Worm (Caenorhabditis elegans): ENCODE measurements around the gene C16C4.18.

ce11 chrII:1899934-1900333 is 38.8 kb upstream of the C16C4.18 start, which contains the start of gene math-24:
- no peak for TF ChIP-seq ztf-6 (GFP tag; IDR thresholded peaks at IDR 0.05)
- no peak for TF ChIP-seq ama-1 (optimal IDR thresholded peaks at IDR 0.05)
- no peak for TF ChIP-seq ama-1 (GFP tag; optimal IDR thresholded peaks at IDR 0.05)
- no peak for TF ChIP-seq dpl-1 (GFP tag; optimal IDR thresholded peaks at IDR 0.05)
- TF ChIP-seq B0035.1 (tag; optimal IDR thresholded peaks at IDR 0.05), result no peak
- no peak for TF ChIP-seq snpc-1.1 (tag; optimal IDR thresholded peaks at IDR 0.05; ENCODE audit: insufficient read depth)
- TF ChIP-seq F57C9.4 (tag; optimal IDR thresholded peaks at IDR 0.05), result no peak
- no peak for TF ChIP-seq snpc-4 (GFP tag; optimal IDR thresholded peaks at IDR 0.05)
- no peak for TF ChIP-seq snpc-4 (tag; optimal IDR thresholded peaks at IDR 0.05)
- no peak for TF ChIP-seq ztf-22 (GFP tag; optimal IDR thresholded peaks at IDR 0.05)
- no peak for TF ChIP-seq nhr-80 (tag; optimal IDR thresholded peaks at IDR 0.05)
- no peak for TF ChIP-seq unc-130 (GFP tag; optimal IDR thresholded peaks at IDR 0.05)
- TF ChIP-seq akir-1 (GFP tag; optimal IDR thresholded peaks at IDR 0.05), result no peak
- no peak for TF ChIP-seq let-526 (GFP tag; IDR thresholded peaks at IDR 0.05)
- no peak for TF ChIP-seq F52B5.7 (tag; optimal IDR thresholded peaks at IDR 0.05)
- TF ChIP-seq ceh-91 (GFP tag; IDR thresholded peaks at IDR 0.05), result no peak
